Fruit fly (Drosophila melanogaster) whole organism, embryonic: ENCODE data around the gene flr.
A peak's percentile ranks its signal among the peaks of the same experiment; 100 is the strongest.

ENCODE experiments used
- ATbp ChIP-seq: fragments of 200-800 bp; sonication (Bioruptor generic); optimal IDR thresholded peaks from 2 replicates; lab custom pipeline; 2017; ENCODE audit warnings: missing biosample characterization, mild to moderate bottlenecking, missing genetic modification characterization, missing genetic modification reagents
- Ada2b ChIP-seq: fragments of 200-800 bp; sonication (Bioruptor generic); IDR thresholded peaks from 2 replicates; pipeline ENCODE4 v1.3.6; 2022; ENCODE audit warnings: missing biosample characterization, missing genetic modification characterization
- Antp ChIP-seq: fragments of 200-800 bp; sonication (Bioruptor generic); optimal IDR thresholded peaks from 3 replicates; lab custom pipeline; 2016; ENCODE audit warnings: missing biosample characterization, missing genetic modification characterization
- Atf6 ChIP-seq: fragments of 200-800 bp; sonication (Bioruptor generic); IDR thresholded peaks from 2 replicates; pipeline ENCODE4 v1.3.6; 2022; ENCODE audit warnings: missing biosample characterization, missing genetic modification characterization
- Awh ChIP-seq: fragments of 200-800 bp; sonication (Bioruptor generic); IDR thresholded peaks from 2 replicates; pipeline ENCODE4, ENCODE4 v1.3.6; 2022; ENCODE audit warnings: missing biosample characterization, missing genetic modification characterization
- BtbVII ChIP-seq: fragments of 200-800 bp; sonication (Bioruptor generic); optimal IDR thresholded peaks from 3 replicates; lab custom pipeline; 2017; ENCODE audit warnings: missing biosample characterization, mild to moderate bottlenecking, missing genetic modification characterization
- CG10147 ChIP-seq: fragments of 200-800 bp; sonication (Bioruptor generic); optimal IDR thresholded peaks from 2 replicates; lab custom pipeline; 2019; ENCODE audit warnings: missing biosample characterization, mild to moderate bottlenecking, missing genetic modification characterization, moderate library complexity
- CG10431 ChIP-seq: fragments of 200-800 bp; sonication (Bioruptor generic); optimal IDR thresholded peaks from 3 replicates; lab custom pipeline; 2018; ENCODE audit warnings: missing biosample characterization, mild to moderate bottlenecking, missing genetic modification characterization
- CG11085 ChIP-seq: fragments of 200-800 bp; sonication (Bioruptor generic); IDR thresholded peaks from 2 replicates; pipeline ENCODE4 v1.3.6; 2022; ENCODE audit warnings: missing biosample characterization, missing genetic modification characterization
- CG12104 ChIP-seq: fragments of 200-800 bp; sonication (Bioruptor generic); optimal IDR thresholded peaks from 3 replicates; lab custom pipeline; 2016; ENCODE audit warnings: missing biosample characterization, missing genetic modification characterization
- CG12391 ChIP-seq: fragments of 200-800 bp; sonication (Bioruptor generic); optimal IDR thresholded peaks from 3 replicates; lab custom pipeline; 2018; ENCODE audit warnings: missing biosample characterization, mild to moderate bottlenecking, missing genetic modification characterization, moderate library complexity
- CG16779 ChIP-seq: fragments of 200-800 bp; sonication (Bioruptor generic); IDR thresholded peaks from 2 replicates; pipeline ENCODE4 v1.3.6; 2022; ENCODE audit warnings: missing biosample characterization, missing genetic modification characterization
- CG17385 ChIP-seq: fragments of 200-800 bp; sonication (Bioruptor generic); optimal IDR thresholded peaks from 3 replicates; lab custom pipeline; 2018; ENCODE audit warnings: missing biosample characterization, mild to moderate bottlenecking, missing genetic modification characterization
- CG1832 ChIP-seq: fragments of 200-800 bp; sonication (Bioruptor generic); optimal IDR thresholded peaks from 2 replicates; lab custom pipeline; 2017; ENCODE audit warnings: missing biosample characterization, mild to moderate bottlenecking, missing genetic modification characterization, inconsistent platforms
- CG34376 ChIP-seq: fragments of 200-800 bp; sonication (Bioruptor generic); optimal IDR thresholded peaks from 2 replicates; lab custom pipeline; 2018; ENCODE audit warnings: missing biosample characterization, mild to moderate bottlenecking, missing genetic modification characterization
- CG4404 ChIP-seq: fragments of 200-800 bp; sonication (Bioruptor generic); IDR thresholded peaks from 2 replicates; pipeline ENCODE4 v1.3.6; 2022; ENCODE audit warnings: missing biosample characterization, missing genetic modification characterization
- CG4617 ChIP-seq: fragments of 200-800 bp; sonication (Bioruptor generic); optimal IDR thresholded peaks from 3 replicates; lab custom pipeline; 2016; ENCODE audit warnings: missing biosample characterization, missing genetic modification characterization, borderline replicate concordance
- CG5953 ChIP-seq: fragments of 200-800 bp; sonication (Bioruptor generic); IDR thresholded peaks from 2 replicates; pipeline ENCODE4 v1.3.6; 2022; ENCODE audit warnings: missing biosample characterization, missing genetic modification characterization
- CG6254 ChIP-seq: fragments of 200-800 bp; sonication (Bioruptor generic); optimal IDR thresholded peaks from 3 replicates; lab custom pipeline; 2017; ENCODE audit warnings: mild to moderate bottlenecking, missing biosample characterization, missing genetic modification reagents, missing genetic modification characterization
- CG6689 ChIP-seq: fragments of 200-800 bp; sonication (Bioruptor generic); IDR thresholded peaks from 2 replicates; pipeline ENCODE4 v1.3.6; 2022; ENCODE audit warnings: missing biosample characterization, missing genetic modification characterization
- CG9437 ChIP-seq: fragments of 200-800 bp; sonication (Bioruptor generic); optimal IDR thresholded peaks from 2 replicates; lab custom pipeline; 2018; ENCODE audit warnings: missing biosample characterization, mild to moderate bottlenecking, missing genetic modification characterization
- CG9609 ChIP-seq: fragments of 200-800 bp; sonication (Bioruptor generic); optimal IDR thresholded peaks from 3 replicates; lab custom pipeline; 2016; ENCODE audit warnings: missing biosample characterization, missing genetic modification characterization
- CG9817 ChIP-seq: fragments of 200-800 bp; sonication (Bioruptor generic); optimal IDR thresholded peaks from 2 replicates; lab custom pipeline; 2018; ENCODE audit warnings: missing biosample characterization, mild to moderate bottlenecking, missing genetic modification characterization, moderate library complexity
- CkIIα-i1 ChIP-seq: fragments of 200-800 bp; sonication (Bioruptor generic); IDR thresholded peaks from 2 replicates; pipeline ENCODE4 v1.3.6; 2022; ENCODE audit warnings: missing biosample characterization, missing genetic modification characterization
- Deaf1 ChIP-seq: fragments of 200-800 bp; optimal IDR thresholded peaks from 3 replicates; lab custom pipeline; 2019; ENCODE audit warnings: missing biosample characterization, mild to moderate bottlenecking, missing genetic modification characterization, moderate library complexity
- Elba2 ChIP-seq: fragments of 200-800 bp; sonication (Bioruptor generic); optimal IDR thresholded peaks from 3 replicates; lab custom pipeline; 2016; ENCODE audit warnings: missing biosample characterization, missing genetic modification characterization
- Gug ChIP-seq: fragments of 200-800 bp; sonication (Bioruptor generic); IDR thresholded peaks from 4 replicates; pipeline ENCODE4 v1.3.6; 2022; ENCODE audit warnings: missing biosample characterization, missing genetic modification characterization
- Hmr ChIP-seq: fragments of 200-800 bp; sonication (Bioruptor generic); optimal IDR thresholded peaks from 3 replicates; lab custom pipeline; 2017; ENCODE audit warnings: mild to moderate bottlenecking, missing biosample characterization, missing genetic modification reagents, missing genetic modification characterization
- Hr51 ChIP-seq, 2 experiments: fragments of 200-800 bp; sonication (Bioruptor generic); optimal IDR thresholded peaks; 2 replicates in 1 of 2; 3 replicates in 1 of 2; lab custom pipeline; 2016 to 2018; ENCODE audit warnings: missing biosample characterization in 2 of 2, missing genetic modification characterization in 2 of 2, mild to moderate bottlenecking in 1 of 2, moderate library complexity in 1 of 2
- Max ChIP-seq: fragments of 200-800 bp; sonication (Bioruptor generic); optimal IDR thresholded peaks from 2 replicates; lab custom pipeline; 2016; ENCODE audit warnings: missing biosample characterization, mild to moderate bottlenecking, missing genetic modification characterization
- Meics ChIP-seq: fragments of 200-800 bp; sonication (Bioruptor generic); optimal IDR thresholded peaks from 2 replicates; lab custom pipeline; 2017; ENCODE audit warnings: missing biosample characterization, mild to moderate bottlenecking, missing genetic modification characterization
- Nf-YC ChIP-seq: fragments of 200-800 bp; optimal IDR thresholded peaks from 3 replicates; lab custom pipeline; 2019; ENCODE audit warnings: missing biosample characterization, mild to moderate bottlenecking, missing genetic modification characterization, moderate library complexity
- Oli ChIP-seq: fragments of 200-800 bp; sonication (Bioruptor generic); optimal IDR thresholded peaks from 2 replicates; lab custom pipeline; 2018; ENCODE audit warnings: missing biosample characterization, mild to moderate bottlenecking, missing genetic modification characterization, moderate library complexity
- Taf1 ChIP-seq: fragments of 200-800 bp; sonication (Bioruptor generic); IDR thresholded peaks from 2 replicates; pipeline ENCODE4 v1.3.6; 2022; ENCODE audit warnings: missing biosample characterization, missing genetic modification characterization
- Tbp ChIP-seq: fragments of >200 bp; optimal IDR thresholded peaks from 2 replicates; lab custom pipeline; 2018; ENCODE audit warnings: missing biosample characterization, missing genetic modification characterization
- Usf ChIP-seq: fragments of 200-800 bp; sonication (Bioruptor generic); optimal IDR thresholded peaks from 2 replicates; lab custom pipeline; 2017; ENCODE audit warnings: missing genotype, missing biosample characterization, missing genetic modification characterization
- ac ChIP-seq: fragments of 200-800 bp; sonication (Bioruptor generic); optimal IDR thresholded peaks from 3 replicates; lab custom pipeline; 2017; ENCODE audit warnings: missing biosample characterization, mild to moderate bottlenecking, missing genetic modification characterization
- bigmax ChIP-seq: fragments of 200-800 bp; sonication (Bioruptor generic); optimal IDR thresholded peaks from 2 replicates; lab custom pipeline; 2018; ENCODE audit warnings: missing biosample characterization, mild to moderate bottlenecking, missing genetic modification characterization
- br ChIP-seq: fragments of >200 bp; optimal IDR thresholded peaks from 2 replicates; lab custom pipeline; 2017
- cato ChIP-seq: fragments of 200-800 bp; sonication (Bioruptor generic); optimal IDR thresholded peaks from 2 replicates; lab custom pipeline; 2016; ENCODE audit warnings: missing biosample characterization, missing genetic modification characterization, borderline replicate concordance
- cg ChIP-seq: fragments of 200-800 bp; sonication (Bioruptor generic); optimal IDR thresholded peaks from 3 replicates; lab custom pipeline; 2019; ENCODE audit warnings: missing biosample characterization, mild to moderate bottlenecking, missing genetic modification characterization, moderate library complexity
- dmrt11E ChIP-seq: fragments of 200-800 bp; sonication (Bioruptor generic); optimal IDR thresholded peaks from 3 replicates; lab custom pipeline; 2018; ENCODE audit warnings: missing biosample characterization, mild to moderate bottlenecking, missing genetic modification characterization, moderate library complexity
- pho ChIP-seq: fragments of 200-800 bp; sonication (Bioruptor generic); optimal IDR thresholded peaks from 2 replicates; lab custom pipeline; 2016; ENCODE audit warnings: missing biosample characterization, missing genetic modification characterization
- phol ChIP-seq: fragments of 200-800 bp; sonication (Bioruptor generic); optimal IDR thresholded peaks from 3 replicates; lab custom pipeline; 2018; ENCODE audit warnings: missing biosample characterization, mild to moderate bottlenecking, missing genetic modification characterization, moderate library complexity
- salm ChIP-seq: fragments of 200-800 bp; sonication (Bioruptor generic); optimal IDR thresholded peaks from 2 replicates; lab custom pipeline; 2018; ENCODE audit warnings: missing biosample characterization, mild to moderate bottlenecking, missing genetic modification characterization
- sc ChIP-seq, 3 experiments: fragments of >200 bp in 2 of 3; fragments of 200-800 bp in 1 of 3; sonication (Bioruptor generic) in 1 of 3; optimal IDR thresholded peaks; 2 replicates in 2 of 3; 3 replicates in 1 of 3; lab custom pipeline; 2017; ENCODE audit warnings: mild to moderate bottlenecking in 1 of 3, missing biosample characterization in 1 of 3, missing genetic modification characterization in 1 of 3, missing genetic modification reagents in 1 of 3
- sens ChIP-seq: fragments of 200-800 bp; sonication (Bioruptor generic); peaks from one replicate; lab custom pipeline; 2016; ENCODE audit warnings: missing biosample characterization, missing genetic modification characterization
- tna ChIP-seq: fragments of 200-800 bp; sonication (Bioruptor generic); IDR thresholded peaks from 2 replicates; pipeline ENCODE4 v1.3.6; 2022; ENCODE audit warnings: missing biosample characterization, missing genetic modification characterization; ENCODE audit not compliant: partially characterized antibody
- tup ChIP-seq: fragments of 200-800 bp; sonication (Bioruptor generic); optimal IDR thresholded peaks from 2 replicates; lab custom pipeline; 2016; ENCODE audit warnings: missing biosample characterization, mild to moderate bottlenecking, missing genetic modification characterization, moderate library complexity
- usp ChIP-seq: fragments of >200 bp; optimal IDR thresholded peaks from 2 replicates; lab custom pipeline; 2017; ENCODE audit warnings: missing biosample characterization, missing genetic modification characterization

Gene flr

dm6 chr3L:13450177-13450793 lies 37.6 kb downstream of the flr start, which contains the start of the genes JMJD7 and CG10738 (continued):
- TF ChIP-seq Max, result peak; percentile 74
- peak; percentile 19 for TF ChIP-seq Nf-YC (tag; lab: Kevin White, UChicago)
- peak; percentile 58; the same call in 1 of the 2 replicates for TF ChIP-seq Awh (GFP tag; lab: Robert Waterston, UW)
- TF ChIP-seq CG4404, result no peak
- TF ChIP-seq CG12391 (tag; lab: Kevin White, UChicago), result peak; percentile 32
- peak; percentile 74 for TF ChIP-seq tup (GFP tag; lab: Kevin White, UChicago)
- peak; percentile 35 for TF ChIP-seq CG9817 (tag; lab: Kevin White, UChicago)
- TF ChIP-seq Deaf1 (tag; lab: Kevin White, UChicago), result peak; percentile 33
- TF ChIP-seq CG9437 (GFP tag; lab: Kevin White, UChicago), result peak; percentile 6
- TF ChIP-seq CG9609, result no peak
- TF ChIP-seq sc (optimal IDR thresholded peaks at IDR 0.05; lab: Kevin White, UChicago), result no peak
- TF ChIP-seq sc (GFP tag; optimal IDR thresholded peaks at IDR 0.05; lab: Kevin White, UChicago), result no peak
- TF ChIP-seq CG10147 (GFP tag; lab: Kevin White, UChicago), result peak; percentile 75
- no peak for TF ChIP-seq Usf (GFP tag; lab: Kevin White, UChicago)
- no peak for TF ChIP-seq CG1832 (GFP tag; lab: Kevin White, UChicago)
- TF ChIP-seq ac (GFP tag; lab: Kevin White, UChicago), result no peak
- TF ChIP-seq CG4617, result no peak
- peak; percentile 76 for TF ChIP-seq CG5953
- TF ChIP-seq tna (GFP tag; lab: Robert Waterston, UW), result no peak
- TF ChIP-seq Meics (GFP tag; lab: Kevin White, UChicago), result peak; percentile 72
- no peak for TF ChIP-seq cato (GFP tag; lab: Kevin White, UChicago)
- no peak for TF ChIP-seq CG10431 (GFP tag; lab: Kevin White, UChicago)
- TF ChIP-seq bigmax (GFP tag; lab: Kevin White, UChicago), result no peak
- peak; percentile 51; the same call in 1 of the 2 replicates for TF ChIP-seq CG16779 (GFP tag; lab: Robert Waterston, UW)
- no peak for TF ChIP-seq usp (GFP tag; lab: Kevin White, UChicago)
- TF ChIP-seq salm (tag; lab: Kevin White, UChicago), result no peak
- TF ChIP-seq dmrt11E, result no peak
- TF ChIP-seq Atf6 (GFP tag; lab: Robert Waterston, UW), result peak; percentile 85
- TF ChIP-seq cg (GFP tag; lab: Kevin White, UChicago), result no peak
- peak; percentile 33 for TF ChIP-seq CG34376
- TF ChIP-seq Ada2b (GFP tag; lab: Robert Waterston, UW), result peak; percentile 84
- TF ChIP-seq sens (GFP tag; lab: Kevin White, UChicago), result peak; percentile 66
- TF ChIP-seq Hr51 (GFP tag; optimal IDR thresholded peaks at IDR 0.05; lab: Kevin White, UChicago), result peak in 1 of 2 experiments; percentile 19
- peak; percentile 77 for TF ChIP-seq Gug (GFP tag; lab: Robert Waterston, UW)
- TF ChIP-seq BtbVII (GFP tag; lab: Kevin White, UChicago), result peak; percentile 6
- TF ChIP-seq CG6689, result peak; percentile 65
- no peak for TF ChIP-seq Tbp (GFP tag; lab: Kevin White, UChicago)
- TF ChIP-seq ATbp, result peak; percentile 55
- peak; percentile 48 for TF ChIP-seq phol (tag; lab: Kevin White, UChicago)
- no peak for TF ChIP-seq br (lab: Kevin White, UChicago)
- no peak for TF ChIP-seq CG17385 (GFP tag; lab: Kevin White, UChicago)
- TF ChIP-seq Elba2 (GFP tag; lab: Kevin White, UChicago), result no peak
- TF ChIP-seq CG11085 (GFP tag; lab: Robert Waterston, UW), result peak; percentile 63
- TF ChIP-seq CG6254, result peak; percentile 68
- peak; percentile 54; the same call in 1 of the 2 replicates for TF ChIP-seq Taf1
- no peak for TF ChIP-seq CkIIα-i1 (GFP tag; lab: Robert Waterston, UW)
- peak; percentile 6 for TF ChIP-seq Hmr (GFP tag; lab: Kevin White, UChicago)
- no peak for TF ChIP-seq pho (GFP tag; lab: Kevin White, UChicago)
- TF ChIP-seq CG12104 (GFP tag; lab: Kevin White, UChicago), result peak; percentile 43
- no peak for TF ChIP-seq Antp (GFP tag; lab: Kevin White, UChicago)
- no peak for TF ChIP-seq Oli (tag; lab: Kevin White, UChicago)
